Worm (Caenorhabditis elegans): Measurements from ENCODE around the gene mrps-5.

ce11 chrV:12525526-12525925, 37.8 kb upstream of the mrps-5 start, which contains the start of gene dyf-4:
- no peak for TF ChIP-seq lin-14 (GFP tag; optimal IDR thresholded peaks at IDR 0.05)
- no peak for TF ChIP-seq unc-62 (GFP tag; optimal IDR thresholded peaks at IDR 0.05)
- TF ChIP-seq nhr-84 (tag; optimal IDR thresholded peaks at IDR 0.05) = no peak
- no peak for TF ChIP-seq lsy-2 (tag; optimal IDR thresholded peaks at IDR 0.05)
- no peak for TF ChIP-seq skn-1 (tag; optimal IDR thresholded peaks at IDR 0.05)
- no peak for TF ChIP-seq pqm-1 (tag; optimal IDR thresholded peaks at IDR 0.05)
- TF ChIP-seq lin-35 (GFP tag; optimal IDR thresholded peaks at IDR 0.05) = no peak
- TF ChIP-seq nhr-12 (tag; optimal IDR thresholded peaks at IDR 0.05) = no peak
- no peak for TF ChIP-seq mdl-1 (tag; optimal IDR thresholded peaks at IDR 0.05)

All from whole organism, L1 larva.